Fruit fly (Drosophila melanogaster) whole organism, adult: Measurements from ENCODE around the gene GstD10.

ENCODE experiments used
- CG11617 ChIP-seq: fragments of 200-800 bp; sonication (Bioruptor generic); optimal IDR thresholded peaks from 2 replicates; lab custom pipeline; 2017; ENCODE audit warnings: mild to moderate bottlenecking, missing biosample characterization, missing genetic modification reagents, missing genetic modification characterization
- CG12768 ChIP-seq: fragments of 200-800 bp; sonication (Bioruptor generic); optimal IDR thresholded peaks from 2 replicates; lab custom pipeline; 2017; ENCODE audit warnings: missing biosample characterization, missing genetic modification characterization, mild to moderate bottlenecking, moderate library complexity, missing genetic modification reagents
- CG14711 ChIP-seq: fragments of 200-800 bp; sonication (Bioruptor generic); optimal IDR thresholded peaks from 2 replicates; lab custom pipeline; 2018; ENCODE audit warnings: missing biosample characterization, mild to moderate bottlenecking, missing genetic modification characterization, moderate library complexity
- CG1620 ChIP-seq: fragments of 200-800 bp; sonication (Bioruptor generic); optimal IDR thresholded peaks from 2 replicates; lab custom pipeline; 2016; ENCODE audit warnings: missing biosample characterization, missing genetic modification characterization
- CG33017 ChIP-seq: fragments of 200-800 bp; sonication (Bioruptor generic); optimal IDR thresholded peaks from 2 replicates; lab custom pipeline; 2018; ENCODE audit warnings: missing biosample characterization, mild to moderate bottlenecking, missing genetic modification characterization, moderate library complexity
- CG5204 ChIP-seq: fragments of 200-800 bp; sonication (Bioruptor generic); optimal IDR thresholded peaks from 2 replicates; lab custom pipeline; 2016; ENCODE audit warnings: missing biosample characterization, missing genetic modification characterization
- CG7045 ChIP-seq: fragments of 200-800 bp; sonication (Bioruptor generic); optimal IDR thresholded peaks from 2 replicates; lab custom pipeline; 2017; ENCODE audit warnings: missing biosample characterization, mild to moderate bottlenecking, missing genetic modification characterization
- CG7101 ChIP-seq: fragments of 200-800 bp; sonication (Bioruptor generic); optimal IDR thresholded peaks from 2 replicates; lab custom pipeline; 2018; ENCODE audit warnings: missing biosample characterization, mild to moderate bottlenecking, missing genetic modification characterization, moderate library complexity
- Clk ChIP-seq: fragments of 200-800 bp; sonication (Bioruptor generic); optimal IDR thresholded peaks from 2 replicates; lab custom pipeline; 2017; ENCODE audit warnings: missing biosample characterization, missing genetic modification characterization
- Crg-1 ChIP-seq: fragments of 200-800 bp; sonication (Bioruptor generic); optimal IDR thresholded peaks from 2 replicates; lab custom pipeline; 2016; ENCODE audit warnings: missing biosample characterization, missing genetic modification characterization
- Hr96 ChIP-seq: fragments of 200-800 bp; sonication (Bioruptor generic); optimal IDR thresholded peaks from 2 replicates; lab custom pipeline; 2016; ENCODE audit warnings: missing biosample characterization, missing genetic modification characterization
- Mnt ChIP-seq: fragments of 200-800 bp; sonication (Bioruptor generic); optimal IDR thresholded peaks from 2 replicates; lab custom pipeline; 2016; ENCODE audit warnings: missing biosample characterization, mild to moderate bottlenecking, missing genetic modification characterization
- bab1 ChIP-seq: fragments of 200-800 bp; sonication (Bioruptor generic); optimal IDR thresholded peaks from 3 replicates; lab custom pipeline; 2019; ENCODE audit warnings: missing biosample characterization, mild to moderate bottlenecking, missing genetic modification characterization, moderate library complexity
- cic ChIP-seq: fragments of 200-800 bp; sonication (Bioruptor generic); optimal IDR thresholded peaks from 2 replicates; lab custom pipeline; 2017; ENCODE audit warnings: missing biosample characterization, mild to moderate bottlenecking, missing genetic modification characterization, moderate library complexity
- cnc ChIP-seq, 2 experiments: fragments of >200 bp; optimal IDR thresholded peaks; 2 replicates each; lab custom pipeline; 2017
- kay ChIP-seq: fragments of 200-800 bp; sonication (Bioruptor generic); peaks from one replicate; lab custom pipeline; 2016; ENCODE audit warnings: missing biosample characterization, missing genetic modification characterization, borderline replicate concordance
- ovo ChIP-seq: fragments of 200-800 bp; sonication (Bioruptor generic); optimal IDR thresholded peaks from 2 replicates; lab custom pipeline; 2016; ENCODE audit warnings: missing biosample characterization, missing genetic modification characterization
- pad ChIP-seq: fragments of 200-800 bp; sonication (Bioruptor generic); optimal IDR thresholded peaks from 3 replicates; lab custom pipeline; 2017; ENCODE audit warnings: missing biosample characterization, missing genetic modification characterization, mild to moderate bottlenecking, moderate library complexity, missing genetic modification reagents
- tj ChIP-seq: fragments of 200-800 bp; sonication (Bioruptor generic); optimal IDR thresholded peaks from 3 replicates; lab custom pipeline; 2017; ENCODE audit warnings: missing biosample characterization, mild to moderate bottlenecking, missing genetic modification characterization, moderate library complexity
- toe ChIP-seq: fragments of 200-800 bp; sonication (Bioruptor generic); optimal IDR thresholded peaks from 2 replicates; lab custom pipeline; 2016; ENCODE audit warnings: missing biosample characterization, missing genetic modification characterization

Gene GstD10

DNA sequence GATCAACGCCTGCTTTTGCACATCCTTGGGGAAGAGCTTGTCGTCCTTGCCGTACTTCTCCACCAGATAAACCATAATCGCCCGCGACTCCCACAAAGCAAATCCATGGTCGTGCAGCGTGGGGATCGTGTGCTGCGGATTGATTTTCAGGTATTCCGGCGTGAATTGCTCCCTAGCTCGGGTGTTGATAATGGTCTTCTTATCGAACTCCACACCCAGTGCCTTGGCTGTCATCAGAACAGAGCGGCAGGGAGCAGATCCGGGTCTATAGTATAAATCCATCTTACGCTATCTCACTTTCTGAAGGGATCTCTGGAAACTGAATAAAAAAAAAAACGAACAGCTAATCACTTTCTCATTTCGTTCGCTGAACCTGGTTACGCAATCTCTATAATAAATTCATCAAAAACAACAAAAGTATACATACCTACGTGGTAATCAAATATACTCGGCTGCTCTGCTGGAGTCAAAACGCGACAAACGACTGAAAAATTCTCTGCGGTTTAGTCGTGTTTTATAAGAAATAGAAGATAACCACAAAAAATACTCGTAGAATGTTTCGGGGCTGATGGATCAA, at the start of gene GstD10:
Gene GstD10 (minus strand): TSS at position 472 of the 577 bp plus-strand sequence.
- no peak for TF ChIP-seq CG12768 (GFP tag; lab: Kevin White, UChicago)
- no peak for TF ChIP-seq Hr96 (GFP tag; lab: Kevin White, UChicago)
- TF ChIP-seq Clk (GFP tag; lab: Kevin White, UChicago), result no peak
- no peak for TF ChIP-seq cnc (optimal IDR thresholded peaks at IDR 0.05; lab: Kevin White, UChicago)
- no peak for TF ChIP-seq bab1 (GFP tag; lab: Kevin White, UChicago)
- no peak for TF ChIP-seq Mnt (GFP tag; lab: Kevin White, UChicago)
- TF ChIP-seq CG14711 (tag; lab: Kevin White, UChicago), result no peak
- TF ChIP-seq CG7045 (GFP tag; lab: Kevin White, UChicago), result no peak
- no peak for TF ChIP-seq ovo (GFP tag; lab: Kevin White, UChicago)
- TF ChIP-seq toe (GFP tag; lab: Kevin White, UChicago), result no peak
- no peak for TF ChIP-seq CG7101 (tag; lab: Kevin White, UChicago)
- no peak for TF ChIP-seq pad (GFP tag; lab: Kevin White, UChicago)
- no peak for TF ChIP-seq CG33017 (tag; lab: Kevin White, UChicago)
- no peak for TF ChIP-seq cic
- no peak for TF ChIP-seq CG11617 (GFP tag; lab: Kevin White, UChicago)
- no peak for TF ChIP-seq tj (GFP tag; lab: Kevin White, UChicago)
- no peak for TF ChIP-seq kay (GFP tag; lab: Kevin White, UChicago)

DNA sequence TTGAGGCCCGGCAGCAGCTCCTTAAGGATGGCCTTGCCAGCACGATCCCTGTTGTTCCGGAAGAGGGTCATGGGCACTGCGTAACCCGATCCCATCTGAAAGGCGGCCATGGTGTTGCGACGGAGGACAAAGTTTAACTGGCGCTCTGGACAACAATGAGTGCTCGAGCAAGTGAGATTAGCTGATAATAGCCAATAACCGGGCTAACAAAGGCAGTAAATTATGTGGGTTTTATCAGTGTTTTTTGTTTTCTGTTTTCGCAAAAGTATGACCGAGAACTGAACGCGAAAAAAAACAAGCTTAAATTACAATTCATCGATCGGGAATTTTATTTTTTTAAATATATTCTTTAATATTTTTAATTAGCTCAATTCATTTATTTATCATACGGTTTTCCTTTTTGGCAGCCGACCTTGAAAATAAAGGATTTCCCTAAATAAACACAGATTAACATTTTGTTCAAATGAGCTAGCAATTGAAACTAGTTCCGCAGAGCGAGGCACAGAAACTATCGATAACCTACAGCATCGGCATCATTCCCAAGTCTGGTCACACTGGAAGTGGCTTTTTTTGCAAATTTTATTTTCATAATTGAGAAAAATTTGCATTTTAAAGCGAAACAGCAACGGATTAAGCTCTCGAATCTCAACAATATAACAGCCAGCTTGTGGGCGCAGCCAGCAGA, 47.9 kb upstream of the GstD10 start, which contains the start of the genes Dip-C and pps:
Gene Dip-C (minus strand): TSS at position 486 of the 685 bp plus-strand sequence.
Gene pps (plus strand): TSS at position 555 of the 685 bp plus-strand sequence.
- TF ChIP-seq pad (GFP tag; lab: Kevin White, UChicago), result no peak
- no peak for TF ChIP-seq cnc (optimal IDR thresholded peaks at IDR 0.05; lab: Kevin White, UChicago)
- TF ChIP-seq CG5204 (GFP tag; lab: Kevin White, UChicago), result no peak
- peak; percentile 14 for TF ChIP-seq bab1 (GFP tag; lab: Kevin White, UChicago)
- peak; percentile 11 for TF ChIP-seq CG11617 (GFP tag; lab: Kevin White, UChicago)
- TF ChIP-seq CG33017 (tag; lab: Kevin White, UChicago), result peak; percentile 27
- TF ChIP-seq Mnt (GFP tag; lab: Kevin White, UChicago), result peak; percentile 10

DNA sequence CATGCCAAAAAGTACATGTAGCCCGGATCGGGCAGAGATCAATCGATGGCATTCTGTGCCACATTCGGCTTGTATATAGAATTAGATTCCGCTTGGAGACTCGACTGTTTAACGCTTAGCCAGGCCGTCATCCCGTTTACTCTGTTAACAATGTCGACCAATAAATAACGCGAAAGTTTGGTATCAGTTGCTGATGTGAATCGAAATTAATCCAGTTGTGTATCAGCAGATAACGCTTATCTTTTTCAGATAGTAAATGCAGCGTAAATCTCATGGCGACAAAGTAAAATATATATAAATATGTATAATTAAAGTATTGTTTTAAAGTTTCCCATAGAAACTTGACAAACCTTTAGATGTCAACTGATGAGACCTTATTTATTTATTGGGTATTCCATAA, 45.9 kb upstream of the GstD10 start:
- no peak for TF ChIP-seq pad (GFP tag; lab: Kevin White, UChicago)
- no peak for TF ChIP-seq Clk (GFP tag; lab: Kevin White, UChicago)
- no peak for TF ChIP-seq toe (GFP tag; lab: Kevin White, UChicago)
- TF ChIP-seq Crg-1, result no peak
- TF ChIP-seq CG7101 (tag; lab: Kevin White, UChicago), result no peak
- no peak for TF ChIP-seq CG11617 (GFP tag; lab: Kevin White, UChicago)
- no peak for TF ChIP-seq CG33017 (tag; lab: Kevin White, UChicago)
- no peak for TF ChIP-seq cnc (optimal IDR thresholded peaks at IDR 0.05; lab: Kevin White, UChicago)
- no peak for TF ChIP-seq CG7045 (GFP tag; lab: Kevin White, UChicago)
- TF ChIP-seq cic, result no peak
- TF ChIP-seq CG12768 (GFP tag; lab: Kevin White, UChicago), result no peak
- no peak for TF ChIP-seq Hr96 (GFP tag; lab: Kevin White, UChicago)
- TF ChIP-seq CG14711 (tag; lab: Kevin White, UChicago), result no peak
- no peak for TF ChIP-seq kay (GFP tag; lab: Kevin White, UChicago)
- TF ChIP-seq bab1 (GFP tag; lab: Kevin White, UChicago), result no peak

DNA sequence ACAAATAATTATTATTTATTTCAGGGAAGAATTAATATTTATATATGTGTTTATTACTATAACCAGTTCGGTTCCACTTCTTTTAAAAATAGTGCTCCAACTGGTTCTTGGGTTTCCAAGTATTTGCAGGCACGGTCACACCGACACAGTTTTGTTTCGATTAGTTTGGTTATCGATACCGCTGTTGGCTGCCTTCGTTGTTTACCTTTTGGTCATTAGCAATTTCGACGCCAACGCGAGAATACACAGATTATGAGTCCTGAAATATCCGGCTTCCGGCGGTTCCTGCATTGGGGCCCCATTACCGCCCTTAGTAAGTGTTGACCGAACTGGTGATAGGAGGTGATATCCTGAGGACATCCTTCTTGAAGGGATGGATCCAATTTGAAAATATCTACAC, 42.6 kb upstream of the GstD10 start, which contains the start of gene CG5196:
Gene CG5196 (plus strand): TSS at position 157 of the 400 bp plus-strand sequence.
- TF ChIP-seq tj (GFP tag; lab: Kevin White, UChicago) (no peak), Crg-1 (no peak), cnc (optimal IDR thresholded peaks at IDR 0.05; lab: Kevin White, UChicago) (no peak), kay (GFP tag; lab: Kevin White, UChicago) (no peak), CG7101 (tag; lab: Kevin White, UChicago) (peak; percentile 35), CG5204 (GFP tag; lab: Kevin White, UChicago) (no peak), CG7045 (GFP tag; lab: Kevin White, UChicago) (no peak), CG14711 (tag; lab: Kevin White, UChicago) (peak; percentile 2), CG1620 (GFP tag; lab: Kevin White, UChicago) (peak; percentile 20), Clk (GFP tag; lab: Kevin White, UChicago) (no peak), Hr96 (GFP tag; lab: Kevin White, UChicago) (no peak), bab1 (GFP tag; lab: Kevin White, UChicago) (peak; percentile 60), CG11617 (GFP tag; lab: Kevin White, UChicago) (peak; percentile 8), Mnt (GFP tag; lab: Kevin White, UChicago) (peak; percentile 50), CG33017 (tag; lab: Kevin White, UChicago) (no peak), cic (peak; percentile 2), toe (GFP tag; lab: Kevin White, UChicago) (no peak), ovo (GFP tag; lab: Kevin White, UChicago) (no peak), pad (GFP tag; lab: Kevin White, UChicago) (no peak), CG12768 (GFP tag; lab: Kevin White, UChicago) (no peak)
